Worm (Caenorhabditis elegans) whole organism, L1 larva: ENCODE data around the gene str-2.
A peak's percentile ranks its signal among the peaks of the same experiment; 100 is the strongest.

Experiments
- C04F5.9 ChIP-seq: sonication (generic microtip); optimal IDR thresholded peaks from 2 replicates; lab custom pipeline; 2016; ENCODE audit warnings: missing genetic modification characterization, missing compliant biosample characterization
- Y116A8C.19 ChIP-seq: sonication (generic microtip); optimal IDR thresholded peaks from 2 replicates; lab custom pipeline; 2016; ENCODE audit warnings: missing compliant biosample characterization, missing genetic modification characterization, borderline replicate concordance
- aha-1 ChIP-seq: fragments of 150-350 bp; optimal IDR thresholded peaks from 2 replicates; lab custom pipeline; 2014; ENCODE audit warnings: missing biosample characterization, missing genetic modification characterization
- aly-2 ChIP-seq: fragments of 150-350 bp; optimal IDR thresholded peaks from 2 replicates; lab custom pipeline; 2014; ENCODE audit warnings: missing biosample characterization, missing genetic modification characterization
- ama-1 ChIP-seq: fragments of 150-350 bp; optimal IDR thresholded peaks from 2 replicates; lab custom pipeline; 2014
- ceh-8 ChIP-seq: fragments of 200-800 bp; sonication (Bioruptor generic); optimal IDR thresholded peaks from 2 replicates; lab custom pipeline; 2018; ENCODE audit warnings: mild to moderate bottlenecking, missing genetic modification characterization, moderate library complexity, missing compliant biosample characterization
- ceh-82 ChIP-seq, 3 experiments: fragments of 150-350 bp in 1 of 3; sonication (generic microtip) in 2 of 3; optimal IDR thresholded peaks; 2 replicates each; lab custom pipeline; 2014 to 2017; ENCODE audit warnings: missing biosample characterization in 3 of 3, missing genetic modification characterization in 3 of 3
- ceh-88 ChIP-seq: fragments of 200-800 bp; sonication (Bioruptor generic); IDR thresholded peaks from 2 replicates; pipeline ENCODE4 v1.3.6; 2022; ENCODE audit warnings: missing genetic modification characterization, missing compliant biosample characterization
- ces-1 ChIP-seq: fragments of 150-350 bp; optimal IDR thresholded peaks from 2 replicates; lab custom pipeline; 2014; ENCODE audit warnings: missing biosample characterization, missing genetic modification reagents, missing genetic modification characterization
- dpl-1 ChIP-seq, 3 experiments: fragments of 150-350 bp in 2 of 3; sonication (generic microtip) in 1 of 3; optimal IDR thresholded peaks; 2 replicates each; lab custom pipeline; 2014 to 2017; ENCODE audit warnings: missing biosample characterization in 3 of 3, missing genetic modification characterization in 3 of 3, missing genetic modification reagents in 3 of 3
- dsc-1 ChIP-seq: sonication (generic microtip); optimal IDR thresholded peaks from 2 replicates; lab custom pipeline; 2016; ENCODE audit warnings: mild to moderate bottlenecking, missing genetic modification characterization, missing compliant biosample characterization
- efl-1 ChIP-seq, 4 experiments: fragments of 150-350 bp; optimal IDR thresholded peaks in 3 of 4; peaks in 1 of 4; 1 replicate in 1 of 4; 2 replicates in 3 of 4; lab custom pipeline; 2014; ENCODE audit warnings: missing biosample characterization in 2 of 4, missing genetic modification characterization in 2 of 4, missing genetic modification reagents in 2 of 4
- egl-13 ChIP-seq: sonication (generic microtip); optimal IDR thresholded peaks from 2 replicates; lab custom pipeline; 2016; ENCODE audit warnings: missing genotype, missing genetic modification reagents, missing genetic modification characterization, missing compliant biosample characterization
- egl-27 ChIP-seq, 2 experiments: fragments of 150-350 bp in 1 of 2; sonication (generic microtip); optimal IDR thresholded peaks; 3 replicates each; lab custom pipeline; 2017 to 2018; ENCODE audit warnings: missing biosample characterization in 2 of 2, missing genetic modification characterization in 2 of 2, missing genetic modification reagents in 2 of 2
- elt-2 ChIP-seq: sonication (generic microtip); optimal IDR thresholded peaks from 2 replicates; lab custom pipeline; 2016; ENCODE audit warnings: missing genetic modification characterization, mild to moderate bottlenecking, inconsistent platforms, missing compliant biosample characterization, missing genetic modification reagents
- fkh-4 ChIP-seq: sonication (generic microtip); optimal IDR thresholded peaks from 2 replicates; lab custom pipeline; 2016; ENCODE audit warnings: missing compliant biosample characterization, missing genetic modification characterization, borderline replicate concordance
- hpl-2 ChIP-seq: fragments of 150-350 bp; optimal IDR thresholded peaks from 2 replicates; lab custom pipeline; 2014; ENCODE audit warnings: missing biosample characterization, missing genetic modification reagents, missing genetic modification characterization
- irx-1 ChIP-seq: sonication (generic microtip); optimal IDR thresholded peaks from 2 replicates; lab custom pipeline; 2016; ENCODE audit warnings: missing genetic modification characterization, missing compliant biosample characterization
- isw-1 ChIP-seq: fragments of 200-800 bp; sonication (Bioruptor generic); IDR thresholded peaks from 2 replicates; pipeline ENCODE4 v1.3.6; 2022; ENCODE audit warnings: missing genetic modification characterization, missing compliant biosample characterization
- lin-15B ChIP-seq: fragments of 150-350 bp; sonication (generic microtip); optimal IDR thresholded peaks from 3 replicates; lab custom pipeline; 2014; ENCODE audit warnings: missing biosample characterization, missing genetic modification characterization
- lin-35 ChIP-seq, 2 experiments: fragments of 150-350 bp; optimal IDR thresholded peaks; 2 replicates each; lab custom pipeline; 2014; ENCODE audit warnings: missing biosample characterization in 2 of 2, missing genetic modification characterization in 2 of 2, missing genetic modification reagents in 2 of 2
- mdl-1 ChIP-seq, 2 experiments: fragments of 150-350 bp; optimal IDR thresholded peaks; 2 replicates each; lab custom pipeline; 2014 to 2017; ENCODE audit warnings: missing biosample characterization in 2 of 2, missing genetic modification characterization in 2 of 2, inconsistent platforms in 1 of 2
- mef-2 ChIP-seq: fragments of 150-350 bp; optimal IDR thresholded peaks from 2 replicates; lab custom pipeline; 2014; ENCODE audit warnings: missing biosample characterization, missing genetic modification characterization
- mep-1 ChIP-seq: fragments of 150-350 bp; optimal IDR thresholded peaks from 2 replicates; lab custom pipeline; 2014; ENCODE audit warnings: missing biosample characterization, missing genetic modification characterization
- nhr-11 ChIP-seq: fragments of 150-350 bp; optimal IDR thresholded peaks from 2 replicates; lab custom pipeline; 2014; ENCODE audit warnings: missing biosample characterization, missing genetic modification characterization
- nhr-19 ChIP-seq: fragments of 200-800 bp; sonication (Bioruptor generic); conservative IDR thresholded peaks from 2 replicates; pipeline ENCODE4 v1.3.6; 2022; ENCODE audit warnings: missing genetic modification characterization, missing compliant biosample characterization
- nhr-28 ChIP-seq: fragments of 150-350 bp; optimal IDR thresholded peaks from 2 replicates; lab custom pipeline; 2014; ENCODE audit warnings: missing biosample characterization, missing genetic modification characterization
- nhr-47 ChIP-seq: sonication (generic microtip); optimal IDR thresholded peaks from 2 replicates; lab custom pipeline; 2016; ENCODE audit warnings: mild to moderate bottlenecking, missing genetic modification characterization, moderate library complexity, missing compliant biosample characterization
- nhr-85 ChIP-seq: sonication (generic microtip); peaks from one replicate; lab custom pipeline; 2016; ENCODE audit warnings: missing genetic modification characterization, inconsistent platforms, missing compliant biosample characterization
- nhr-90 ChIP-seq: sonication (generic microtip); optimal IDR thresholded peaks from 2 replicates; lab custom pipeline; 2016; ENCODE audit warnings: mild to moderate bottlenecking, missing genetic modification characterization, missing compliant biosample characterization; ENCODE audit not compliant: poor library complexity
- pag-3 ChIP-seq: sonication (generic microtip); optimal IDR thresholded peaks from 2 replicates; lab custom pipeline; 2017; ENCODE audit warnings: missing genetic modification characterization, mild to moderate bottlenecking, missing compliant biosample characterization, antibody characterized with exemption, borderline replicate concordance; ENCODE audit not compliant: insufficient read depth
- pqm-1 ChIP-seq: sonication (generic microtip); optimal IDR thresholded peaks from 3 replicates; lab custom pipeline; 2017; ENCODE audit warnings: missing biosample characterization, missing genetic modification characterization
- rnt-1 ChIP-seq: sonication (generic microtip); optimal IDR thresholded peaks from 2 replicates; lab custom pipeline; 2016; ENCODE audit warnings: mild to moderate bottlenecking, missing genetic modification characterization, moderate library complexity, missing compliant biosample characterization
- snu-23 ChIP-seq: sonication (generic microtip); optimal IDR thresholded peaks from 2 replicates; lab custom pipeline; 2016; ENCODE audit warnings: missing genetic modification characterization, missing compliant biosample characterization
- sptf-1 ChIP-seq: fragments of 150-350 bp; optimal IDR thresholded peaks from 2 replicates; lab custom pipeline; 2014; ENCODE audit warnings: missing biosample characterization, missing genetic modification characterization
- tbx-2 ChIP-seq: sonication (generic microtip); optimal IDR thresholded peaks from 2 replicates; lab custom pipeline; 2016; ENCODE audit warnings: missing genetic modification characterization, missing compliant biosample characterization
- tlp-1 ChIP-seq: fragments of 150-350 bp; optimal IDR thresholded peaks from 2 replicates; lab custom pipeline; 2014; ENCODE audit warnings: missing biosample characterization, missing genetic modification characterization
- xbp-1 ChIP-seq: sonication (generic microtip); optimal IDR thresholded peaks from 2 replicates; lab custom pipeline; 2016; ENCODE audit warnings: missing genetic modification characterization, missing compliant biosample characterization
- zip-4 ChIP-seq: fragments of 200-800 bp; sonication (Bioruptor generic); optimal IDR thresholded peaks from 2 replicates; lab custom pipeline; 2018; ENCODE audit warnings: mild to moderate bottlenecking, missing genetic modification characterization, moderate library complexity, missing compliant biosample characterization
- ztf-11 ChIP-seq, 2 experiments: sonication (generic microtip); optimal IDR thresholded peaks; 2 replicates each; lab custom pipeline; 2016 to 2017; ENCODE audit warnings: missing genetic modification characterization in 2 of 2, missing biosample characterization in 1 of 2, missing compliant biosample characterization in 1 of 2
- ztf-4 ChIP-seq: fragments of 150-350 bp; optimal IDR thresholded peaks from 2 replicates; lab custom pipeline; 2014; ENCODE audit warnings: missing biosample characterization, missing genetic modification characterization

The str-2 gene

DNA sequence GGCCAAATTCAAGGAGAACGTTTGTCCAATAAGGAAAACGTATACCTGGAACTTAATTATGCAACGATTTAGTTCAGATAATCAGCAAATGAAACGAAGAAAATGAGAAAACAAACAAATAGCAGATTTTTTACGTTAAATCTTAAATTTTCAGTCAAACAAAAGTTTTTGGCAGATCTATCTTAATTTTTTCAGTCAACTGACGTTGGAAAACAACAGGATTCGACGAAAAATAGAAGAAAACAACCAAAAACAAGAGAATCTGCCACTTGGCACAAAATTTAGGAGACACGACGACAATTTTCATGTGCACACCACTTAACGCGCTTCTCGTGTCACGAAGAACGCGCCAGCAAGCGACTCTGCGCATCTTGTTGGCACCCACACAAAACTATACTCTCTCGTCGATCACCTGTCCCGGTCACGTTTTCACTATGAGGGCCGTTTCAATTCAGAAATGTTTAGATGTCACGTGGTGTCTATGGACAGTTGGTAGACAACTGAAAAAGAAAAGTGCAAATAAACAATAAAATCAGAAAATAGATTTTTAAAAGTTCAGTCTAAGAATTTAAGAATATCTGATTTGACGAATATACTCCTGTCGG lies 34.3 kb downstream of the str-2 start, which contains the start of gene ztf-7 (continued):
- TF ChIP-seq mdl-1 (tag; optimal IDR thresholded peaks at IDR 0.05; lab: Kevin White, UChicago) (peak; percentile 59 to 100), ceh-8 (peak; percentile 93), isw-1 (GFP tag; lab: Robert Waterston, UW) (peak; percentile 96), elt-2 (tag; lab: Kevin White, UChicago) (peak; percentile 95), irx-1 (tag; lab: Kevin White, UChicago) (peak; percentile 97), nhr-11 (tag; lab: Kevin White, UChicago) (peak; percentile 93), Y116A8C.19 (tag; lab: Kevin White, UChicago) (no peak), lin-35 (GFP tag; optimal IDR thresholded peaks at IDR 0.05; lab: Kevin White, UChicago) (peak; percentile 90 to 94)

DNA sequence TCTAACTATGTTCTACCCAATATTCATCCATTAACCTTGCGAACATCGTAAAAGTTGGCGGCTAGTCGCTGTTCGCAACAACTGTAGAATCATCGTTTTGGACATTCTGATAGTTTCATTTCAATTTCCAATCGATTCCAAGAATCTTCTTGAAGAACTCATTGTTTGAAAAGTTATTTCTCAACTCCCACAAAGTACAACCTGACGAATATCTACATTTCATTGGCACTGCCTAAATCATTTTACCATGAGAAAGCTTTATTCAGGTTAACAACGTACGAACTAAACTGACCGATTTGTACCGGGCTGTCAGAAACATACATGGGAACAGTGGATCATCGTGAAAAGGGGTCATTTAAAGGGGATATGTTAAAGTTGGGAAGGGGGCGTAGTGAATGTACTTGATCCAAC lies 37.3 kb downstream of the str-2 start, which contains the start of gene F46B6.6:
F46B6.6 (minus strand) TSS at position 148 of the 411 bp plus-strand sequence.
- TF ChIP-seq isw-1 (GFP tag; lab: Robert Waterston, UW) = no peak
- no peak for TF ChIP-seq ceh-82 (tag; optimal IDR thresholded peaks at IDR 0.05; lab: Kevin White, UChicago)
- no peak for TF ChIP-seq hpl-2
- no peak for TF ChIP-seq dpl-1 (GFP tag; optimal IDR thresholded peaks at IDR 0.05; lab: Kevin White, UChicago)
- peak; percentile 39 for TF ChIP-seq nhr-85 (tag; lab: Kevin White, UChicago)
- TF ChIP-seq tbx-2 (tag; lab: Kevin White, UChicago) = no peak
- TF ChIP-seq nhr-28 = no peak
- TF ChIP-seq ceh-88 (GFP tag; lab: Robert Waterston, UW) = no peak
- TF ChIP-seq ztf-4 (tag; lab: Kevin White, UChicago) = no peak
- no peak for TF ChIP-seq pqm-1 (tag; lab: Kevin White, UChicago)
- TF ChIP-seq aha-1 = no peak
- TF ChIP-seq sptf-1 = no peak
- no peak for TF ChIP-seq lin-15B
- no peak for TF ChIP-seq Y116A8C.19 (tag; lab: Kevin White, UChicago)
- TF ChIP-seq egl-27 (tag; optimal IDR thresholded peaks at IDR 0.05; lab: Kevin White, UChicago) = no peak
- TF ChIP-seq C04F5.9 = no peak
- peak; percentile 15 for TF ChIP-seq nhr-47 (tag; lab: Kevin White, UChicago)
- TF ChIP-seq tlp-1 (tag; lab: Kevin White, UChicago) = no peak
- no peak for TF ChIP-seq aly-2 (tag; lab: Kevin White, UChicago)
- TF ChIP-seq efl-1 (optimal IDR thresholded peaks at IDR 0.05; lab: Kevin White, UChicago) = peak in 1 of 2 experiments; percentile 1
- TF ChIP-seq efl-1 (GFP tag; optimal IDR thresholded peaks at IDR 0.05 in 1 of 2; lab: Kevin White, UChicago) = peak in 1 of 2 experiments; percentile 88
- no peak for TF ChIP-seq rnt-1
- TF ChIP-seq pag-3 = no peak
- TF ChIP-seq nhr-19 = no peak
- no peak for TF ChIP-seq ces-1
- no peak for TF ChIP-seq lin-35 (GFP tag; optimal IDR thresholded peaks at IDR 0.05; lab: Kevin White, UChicago)
- TF ChIP-seq mef-2 = no peak
- peak in 1 of 2 experiments; percentile 5 for TF ChIP-seq ztf-11 (tag; optimal IDR thresholded peaks at IDR 0.05; lab: Kevin White, UChicago)
- TF ChIP-seq egl-13 (tag; lab: Kevin White, UChicago) = no peak
- TF ChIP-seq nhr-90 (tag; lab: Kevin White, UChicago) = peak; percentile 7
- peak; percentile 1 for TF ChIP-seq elt-2 (tag; lab: Kevin White, UChicago)
- TF ChIP-seq fkh-4 (tag; lab: Kevin White, UChicago) = no peak
- peak; percentile 70 for TF ChIP-seq ama-1 (lab: Kevin White, UChicago)
- TF ChIP-seq mep-1 = no peak
- TF ChIP-seq dsc-1 (tag; lab: Kevin White, UChicago) = no peak
- TF ChIP-seq xbp-1 (tag; lab: Kevin White, UChicago) = no peak
- TF ChIP-seq zip-4 (GFP tag; lab: Kevin White, UChicago) = no peak
- no peak for TF ChIP-seq snu-23 (GFP tag; lab: Kevin White, UChicago)
